Worm (Caenorhabditis elegans): ENCODE data around the gene K07F5.17.

K07F5.17 gene

DNA sequence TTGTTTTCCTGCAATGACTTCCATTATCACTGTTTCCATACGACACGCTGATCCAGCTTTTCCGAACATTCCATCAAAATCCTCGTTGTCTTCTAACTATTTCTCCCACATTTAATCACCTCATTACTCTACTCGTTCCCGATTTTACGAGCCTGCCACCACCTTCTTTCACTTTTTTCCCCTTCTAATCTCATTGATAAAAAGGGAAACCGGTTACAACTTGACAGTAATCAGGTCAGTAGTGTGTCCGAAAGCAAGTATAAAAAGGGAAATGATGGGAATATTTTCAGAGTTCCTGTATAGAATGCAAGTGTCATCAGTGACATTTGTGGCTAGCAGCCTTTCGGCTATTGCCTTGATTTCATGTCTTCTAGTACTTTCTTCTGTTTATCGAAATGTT lies 20.6 kb upstream of the K07F5.17 start, which contains the start of gene col-123:
Gene col-123 (plus strand): TSS at position 301 of the 400 bp plus-strand sequence.
- TF ChIP-seq snpc-1.3 (tag; optimal IDR thresholded peaks at IDR 0.05; ENCODE audit: insufficient read depth) (no peak), repo-1 (tag; optimal IDR thresholded peaks at IDR 0.05) (no peak), nhr-90 (tag; optimal IDR thresholded peaks at IDR 0.05) (no peak), madf-6 (GFP tag; IDR thresholded peaks at IDR 0.05) (no peak), T07F8.4 (tag; optimal IDR thresholded peaks at IDR 0.05) (no peak), nfya-2 (GFP tag; IDR thresholded peaks at IDR 0.05) (no peak), athp-1 (tag; optimal IDR thresholded peaks at IDR 0.05) (no peak), ceh-40 (GFP tag; IDR thresholded peaks at IDR 0.05) (no peak), ztf-6 (GFP tag; IDR thresholded peaks at IDR 0.05) (no peak), ztf-28 (GFP tag; IDR thresholded peaks at IDR 0.05) (no peak), ceh-79 (tag; optimal IDR thresholded peaks at IDR 0.05) (no peak), gei-17 (GFP tag; optimal IDR thresholded peaks at IDR 0.05) (no peak), aptf-2 (GFP tag; conservative IDR thresholded peaks at IDR 0.05) (no peak), mel-28 (tag; optimal IDR thresholded peaks at IDR 0.05; ENCODE audit: borderline replicate concordance) (no peak)

DNA sequence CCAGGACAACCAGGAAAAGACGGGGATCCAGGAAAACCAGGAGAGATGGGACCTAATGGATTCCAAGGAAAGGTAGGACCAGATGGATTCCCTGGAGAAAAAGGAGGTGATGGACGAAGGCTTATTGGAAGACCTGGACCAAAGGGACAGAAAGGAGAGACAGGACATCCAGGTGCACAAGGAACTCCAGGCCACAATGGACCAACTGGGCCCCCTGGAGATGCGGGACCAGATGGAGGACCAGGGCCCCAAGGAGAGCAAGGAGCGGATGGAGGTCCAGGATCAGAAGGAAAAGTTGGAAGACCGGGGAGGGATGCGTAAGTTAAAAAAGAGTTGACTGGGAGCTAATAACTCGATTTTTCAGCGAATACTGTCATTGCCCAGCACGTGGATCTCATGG lies 19.6 kb upstream of the K07F5.17 start:
- TF ChIP-seq nfya-1 (tag; optimal IDR thresholded peaks at IDR 0.05; ENCODE audit: borderline replicate concordance, insufficient read depth) = no peak
- no peak for TF ChIP-seq attf-3 (GFP tag; conservative IDR thresholded peaks at IDR 0.05)
- 0 out of 2 replicates have a peak, but pooled peaks have one; percentile 51 for TF ChIP-seq F37B4.10 (GFP tag; IDR thresholded peaks at IDR 0.05)
- peak; percentile 65 for TF ChIP-seq zfh-2 (GFP tag; conservative IDR thresholded peaks at IDR 0.05)
- no peak for TF ChIP-seq nhr-179 (tag; optimal IDR thresholded peaks at IDR 0.05)
- TF ChIP-seq madf-8 (GFP tag; conservative IDR thresholded peaks at IDR 0.05) = 0 out of 2 replicates have a peak, but pooled peaks have one; percentile 16

ce11 chrIV:9824480-9824879 lies 17.7 kb upstream of the K07F5.17 start, which contains the start of gene catp-6:
catp-6 (minus strand) TSS chrIV:9824580.
- TF ChIP-seq hlh-12 (tag; optimal IDR thresholded peaks at IDR 0.05) (no peak), cebp-1 (GFP tag; IDR thresholded peaks at IDR 0.05) (no peak), cebp-1 (tag; optimal IDR thresholded peaks at IDR 0.05) (no peak), ztf-3 (GFP tag; optimal IDR thresholded peaks at IDR 0.05) (no peak), somi-1 (GFP tag; optimal IDR thresholded peaks at IDR 0.05) (no peak), F52B5.7 (tag; optimal IDR thresholded peaks at IDR 0.05) (no peak), ama-1 (optimal IDR thresholded peaks at IDR 0.05) (no peak), ama-1 (GFP tag; optimal IDR thresholded peaks at IDR 0.05) (no peak), F49E8.2 (tag; optimal IDR thresholded peaks at IDR 0.05; ENCODE audit: insufficient read depth) (no peak), hmg-1.2 (GFP tag; IDR thresholded peaks at IDR 0.05) (no peak), mcd-1 (GFP tag; IDR thresholded peaks at IDR 0.05) (no peak), lsy-27 (tag; optimal IDR thresholded peaks at IDR 0.05; ENCODE audit: borderline replicate concordance, insufficient read depth) (no peak), F57C9.4 (tag; optimal IDR thresholded peaks at IDR 0.05) (no peak), rec-8 (tag; optimal IDR thresholded peaks at IDR 0.05) (no peak)

- TF ChIP-seq him-1 (tag; optimal IDR thresholded peaks at IDR 0.05) (no peak), repo-1 (tag; optimal IDR thresholded peaks at IDR 0.05) (no peak), snpc-4 (GFP tag; optimal IDR thresholded peaks at IDR 0.05) (peak; percentile 64), snpc-4 (tag; optimal IDR thresholded peaks at IDR 0.05) (peak in 3 of 4 experiments; percentile 9 to 71 (median 69)), B0336.3 (GFP tag; IDR thresholded peaks at IDR 0.05) (0 out of 2 replicates have a peak, but pooled peaks have one; percentile 34), rcor-1 (GFP tag; IDR thresholded peaks at IDR 0.05) (peak; percentile 69), snpc-1.1 (tag; optimal IDR thresholded peaks at IDR 0.05; ENCODE audit: insufficient read depth) (no peak), athp-1 (tag; optimal IDR thresholded peaks at IDR 0.05) (peak; percentile 34), sptf-2 (GFP tag; optimal IDR thresholded peaks at IDR 0.05) (no peak), lsl-1 (GFP tag; optimal IDR thresholded peaks at IDR 0.05) (peak; percentile 98), cebp-2 (GFP tag; IDR thresholded peaks at IDR 0.05) (no peak), hsf-1 (GFP tag; IDR thresholded peaks at IDR 0.05) (peak; percentile 72), lin-54 (GFP tag; optimal IDR thresholded peaks at IDR 0.05) (peak; percentile 62)
These were observed 16.9 kb upstream of the K07F5.17 start, which contains the start of gene mtr-4 for ce11 chrIV:9825196-9825744. mtr-4 (plus strand) TSS chrIV:9825694.
